Worm (Caenorhabditis elegans): ENCODE measurements around the gene wdr-5.3.

The wdr-5.3 gene

DNA sequence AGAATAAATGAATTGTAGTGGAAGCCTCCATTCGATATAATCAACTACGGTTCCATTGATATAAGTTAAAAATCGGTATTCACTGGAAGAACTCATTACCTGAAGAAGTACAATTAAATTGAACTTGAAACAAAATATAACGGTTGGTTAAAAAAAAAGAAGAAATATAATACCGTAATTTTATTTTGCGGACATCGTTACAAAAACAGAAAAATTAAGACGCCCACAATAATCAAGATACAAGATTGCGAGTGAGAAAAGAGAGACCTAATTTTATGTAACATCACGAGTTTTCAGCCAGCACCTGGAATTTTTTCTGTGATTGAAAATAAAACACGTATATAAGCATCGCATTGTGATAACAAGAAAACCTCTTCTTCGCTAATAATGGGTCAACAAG is 25.8 kb downstream of the wdr-5.3 start, which contains the start of gene sre-6:
Gene sre-6, minus strand, starts transcription at position 101 of the 400 bp plus-strand sequence.
- TF ChIP-seq madf-8 (GFP tag; conservative IDR thresholded peaks at IDR 0.05) (no peak), akir-1 (GFP tag; optimal IDR thresholded peaks at IDR 0.05) (no peak), nfya-2 (GFP tag; IDR thresholded peaks at IDR 0.05) (no peak), Y56A3A.18 (GFP tag; IDR thresholded peaks at IDR 0.05) (no peak), ztf-18 (tag; optimal IDR thresholded peaks at IDR 0.05) (no peak), rec-8 (tag; optimal IDR thresholded peaks at IDR 0.05) (no peak), lin-54 (GFP tag; optimal IDR thresholded peaks at IDR 0.05) (no peak)

DNA sequence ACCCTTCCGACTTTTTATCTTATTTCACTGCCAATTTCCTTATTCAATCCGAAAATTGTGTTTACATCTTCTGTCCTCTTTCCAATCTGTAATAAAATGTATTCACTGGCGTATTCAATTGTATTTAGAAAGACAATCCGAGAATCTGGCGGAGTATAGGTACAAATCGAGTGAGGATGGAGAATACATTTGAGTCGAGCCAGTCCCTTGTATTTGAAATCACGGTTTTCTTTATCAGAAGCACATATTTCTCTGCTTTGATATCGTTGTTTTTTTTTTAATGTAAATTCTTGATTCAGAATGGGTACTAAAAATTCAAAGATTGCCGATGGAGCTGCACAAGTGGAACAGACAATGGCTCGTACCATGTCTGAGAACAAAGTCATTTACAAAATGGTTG is 27.1 kb downstream of the wdr-5.3 start, which contains the start of gene ocr-1:
Gene ocr-1, plus strand, starts transcription at position 301 of the 400 bp plus-strand sequence.
- TF ChIP-seq sdz-38 (tag; optimal IDR thresholded peaks at IDR 0.05) (no peak), madf-3 (GFP tag; IDR thresholded peaks at IDR 0.05) (no peak)

DNA sequence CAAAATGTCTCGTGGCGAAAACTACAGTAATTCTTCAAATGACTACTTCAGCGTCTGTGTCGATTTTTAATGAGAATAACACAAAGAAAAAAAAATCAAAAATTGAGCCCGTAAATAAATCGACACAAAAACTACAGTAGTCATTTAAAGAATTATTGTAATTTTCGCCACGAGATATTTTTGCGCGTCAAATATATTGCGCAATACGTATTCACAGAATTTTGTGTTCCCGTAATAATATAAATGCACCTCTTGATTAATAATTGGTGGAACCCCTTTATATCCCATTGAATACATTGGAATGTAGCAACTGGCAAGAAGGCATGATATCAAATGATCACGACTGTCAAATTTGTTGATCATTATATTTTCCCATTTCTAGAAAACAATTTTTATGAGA is 32.0 kb downstream of the wdr-5.3 start:
- TF ChIP-seq mes-4 (tag; optimal IDR thresholded peaks at IDR 0.05) (no peak), pha-4 (tag; optimal IDR thresholded peaks at IDR 0.05) (no peak), F22D6.2 (tag; optimal IDR thresholded peaks at IDR 0.05) (no peak), nfya-1 (tag; optimal IDR thresholded peaks at IDR 0.05; ENCODE audit: borderline replicate concordance, insufficient read depth) (no peak), hmg-1.2 (GFP tag; IDR thresholded peaks at IDR 0.05) (no peak), ceh-91 (GFP tag; IDR thresholded peaks at IDR 0.05) (no peak), bed-1 (GFP tag; IDR thresholded peaks at IDR 0.05) (no peak), ztf-18 (tag; optimal IDR thresholded peaks at IDR 0.05) (no peak), efl-1 (GFP tag; optimal IDR thresholded peaks at IDR 0.05) (no peak), rcor-1 (GFP tag; IDR thresholded peaks at IDR 0.05) (no peak)

DNA sequence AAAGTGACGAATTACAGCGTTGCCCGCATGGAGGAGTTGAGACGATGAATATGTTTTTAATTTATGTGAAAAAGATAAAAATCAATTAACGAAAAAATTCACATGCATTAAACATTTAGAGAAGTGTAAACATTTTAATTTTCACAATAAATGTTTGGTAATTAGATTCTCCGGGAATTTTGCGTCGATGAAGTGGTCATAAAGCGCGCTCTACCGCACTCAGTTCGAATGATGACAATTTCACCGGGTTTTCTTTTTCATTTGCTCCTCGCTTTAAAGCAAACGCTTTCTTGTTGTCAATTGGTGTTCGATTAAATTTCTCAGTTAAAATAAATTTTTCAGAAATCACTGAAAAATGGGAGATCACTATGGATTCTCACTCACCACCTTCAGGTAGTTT is 33.1 kb downstream of the wdr-5.3 start, which contains the start of the genes D1054.1 and pas-2:
Gene D1054.1, minus strand, starts transcription at position 192 of the 400 bp plus-strand sequence.
Gene pas-2, plus strand, starts transcription at position 343 of the 400 bp plus-strand sequence.
- no peak for TF ChIP-seq tbx-9 (tag; optimal IDR thresholded peaks at IDR 0.05; ENCODE audit: borderline replicate concordance)
- TF ChIP-seq bed-1 (GFP tag; IDR thresholded peaks at IDR 0.05), result no peak
- TF ChIP-seq F37B4.10 (GFP tag; IDR thresholded peaks at IDR 0.05), result no peak
- TF ChIP-seq F33H1.4 (GFP tag; IDR thresholded peaks at IDR 0.05), result no peak
- TF ChIP-seq ztf-18 (tag; optimal IDR thresholded peaks at IDR 0.05), result no peak
- no peak for TF ChIP-seq C06A6.2 (GFP tag; conservative IDR thresholded peaks at IDR 0.05)
- TF ChIP-seq mcd-1 (GFP tag; IDR thresholded peaks at IDR 0.05), result peak; percentile 40; the same call in 1 of the 2 replicates
- TF ChIP-seq snpc-4 (GFP tag; optimal IDR thresholded peaks at IDR 0.05), result no peak
- TF ChIP-seq snpc-4 (tag; optimal IDR thresholded peaks at IDR 0.05), result peak in 1 of 4 experiments; percentile 33
- TF ChIP-seq ceh-91 (GFP tag; IDR thresholded peaks at IDR 0.05), result no peak
- TF ChIP-seq ZK185.1 (tag; optimal IDR thresholded peaks at IDR 0.05; ENCODE audit: poor library complexity, severe bottlenecking), result no peak
- TF ChIP-seq mxl-1 (tag; optimal IDR thresholded peaks at IDR 0.05), result no peak
- TF ChIP-seq ztf-6 (GFP tag; IDR thresholded peaks at IDR 0.05), result no peak

DNA sequence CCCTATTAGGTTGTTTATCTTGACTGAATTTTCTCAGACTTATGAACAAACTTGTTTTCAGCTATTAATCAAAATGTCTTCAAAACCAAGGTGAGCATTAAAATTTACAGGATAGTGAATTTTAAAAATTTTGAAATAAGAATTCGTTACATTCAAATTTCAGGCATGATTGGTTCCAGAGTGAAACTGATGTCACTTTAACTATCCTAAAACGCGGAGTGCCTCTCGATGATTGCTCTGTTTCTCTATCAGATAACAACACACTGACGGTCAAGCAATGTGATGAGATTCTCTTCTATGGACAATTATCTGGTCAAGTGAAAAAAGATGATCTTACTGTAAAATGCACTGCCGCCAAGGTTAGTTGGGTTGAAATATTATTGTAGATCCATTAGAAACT is 34.5 kb downstream of the wdr-5.3 start, which contains the start of gene D1054.3:
Gene D1054.3, plus strand, starts transcription at position 62 of the 400 bp plus-strand sequence.
- no peak for TF ChIP-seq lsy-27 (tag; optimal IDR thresholded peaks at IDR 0.05; ENCODE audit: borderline replicate concordance, insufficient read depth)
- no peak for TF ChIP-seq pha-4 (tag; optimal IDR thresholded peaks at IDR 0.05)
- TF ChIP-seq F33H1.4 (GFP tag; IDR thresholded peaks at IDR 0.05), result no peak
- TF ChIP-seq nfyb-1 (GFP tag; IDR thresholded peaks at IDR 0.05), result 0 out of 2 replicates have a peak, but pooled peaks have one; percentile 41
- TF ChIP-seq madf-3 (GFP tag; IDR thresholded peaks at IDR 0.05), result peak; percentile 74; the same call in 1 of the 2 replicates
- no peak for TF ChIP-seq egl-44 (GFP tag; IDR thresholded peaks at IDR 0.05)
- no peak for TF ChIP-seq ztf-6 (GFP tag; IDR thresholded peaks at IDR 0.05)
- TF ChIP-seq somi-1 (GFP tag; optimal IDR thresholded peaks at IDR 0.05), result no peak
- TF ChIP-seq lin-40 (tag; optimal IDR thresholded peaks at IDR 0.05), result no peak
- TF ChIP-seq zim-3 (tag; optimal IDR thresholded peaks at IDR 0.05), result no peak
- peak; percentile 15 for TF ChIP-seq snpc-3.4 (tag; optimal IDR thresholded peaks at IDR 0.05)
- no peak for TF ChIP-seq him-1 (tag; optimal IDR thresholded peaks at IDR 0.05)
- no peak for TF ChIP-seq dpl-1 (GFP tag; optimal IDR thresholded peaks at IDR 0.05)
- TF ChIP-seq nfya-2 (GFP tag; IDR thresholded peaks at IDR 0.05), result no peak
- no peak for TF ChIP-seq egrh-3 (GFP tag; IDR thresholded peaks at IDR 0.05)
- 0 out of 2 replicates have a peak, but pooled peaks have one; percentile 43 for TF ChIP-seq Y79H2A.3 (GFP tag; conservative IDR thresholded peaks at IDR 0.05)
- no peak for TF ChIP-seq gei-17 (GFP tag; optimal IDR thresholded peaks at IDR 0.05)
- TF ChIP-seq Y56A3A.18 (GFP tag; IDR thresholded peaks at IDR 0.05), result no peak
- TF ChIP-seq F49E8.2 (tag; optimal IDR thresholded peaks at IDR 0.05; ENCODE audit: insufficient read depth), result no peak
